Worm (Caenorhabditis elegans) whole organism, young adult: ENCODE measurements around the gene Y58A7A.5.

Experiments used
- B0261.1 ChIP-seq: sonication (generic microtip); optimal IDR thresholded peaks from 2 replicates; lab custom pipeline; 2016; ENCODE audit warnings: mild to moderate bottlenecking, missing genetic modification characterization, moderate library complexity, missing compliant biosample characterization
- C06A6.2 ChIP-seq: fragments of 200-800 bp; sonication (Bioruptor generic); conservative IDR thresholded peaks from 2 replicates; pipeline ENCODE4 v1.3.6; 2022; ENCODE audit warnings: missing genetic modification characterization, missing compliant biosample characterization
- D2030.7 ChIP-seq: fragments of 200-800 bp; sonication (Bioruptor generic); IDR thresholded peaks from 2 replicates; pipeline ENCODE4 v1.3.6; 2022; ENCODE audit warnings: missing genetic modification reagents, missing genetic modification characterization, missing compliant biosample characterization
- F22D6.2 ChIP-seq: sonication (generic microtip); optimal IDR thresholded peaks from 2 replicates; lab custom pipeline; 2016; ENCODE audit warnings: mild to moderate bottlenecking, missing genetic modification characterization, missing compliant biosample characterization
- F33H1.4 ChIP-seq: fragments of 200-800 bp; sonication (Bioruptor generic); IDR thresholded peaks from 2 replicates; pipeline ENCODE4 v1.3.6; 2022; ENCODE audit warnings: missing genetic modification reagents, missing genetic modification characterization, missing compliant biosample characterization
- F55B11.4 ChIP-seq: sonication (generic microtip); optimal IDR thresholded peaks from 2 replicates; lab custom pipeline; 2016; ENCODE audit warnings: missing compliant biosample characterization, missing genetic modification characterization, borderline replicate concordance; ENCODE audit not compliant: insufficient read depth
- F57A8.1 ChIP-seq: fragments of 200-800 bp; sonication (Bioruptor generic); optimal IDR thresholded peaks from 2 replicates; lab custom pipeline; 2018; ENCODE audit warnings: mild to moderate bottlenecking, missing genetic modification characterization, moderate library complexity, missing compliant biosample characterization
- F57C9.4 ChIP-seq: sonication (generic microtip); optimal IDR thresholded peaks from 2 replicates; lab custom pipeline; 2017; ENCODE audit warnings: mild to moderate bottlenecking, missing genetic modification characterization, missing compliant biosample characterization
- K11D2.4 ChIP-seq: fragments of 200-800 bp; sonication (Bioruptor generic); IDR thresholded peaks from 2 replicates; pipeline ENCODE4 v1.3.6; 2022; ENCODE audit warnings: missing genetic modification reagents, missing genetic modification characterization, missing compliant biosample characterization
- T26A5.8 ChIP-seq: sonication (generic microtip); optimal IDR thresholded peaks from 2 replicates; lab custom pipeline; 2016; ENCODE audit warnings: missing genetic modification characterization, missing compliant biosample characterization
- Y79H2A.3 ChIP-seq: fragments of 200-800 bp; sonication (Bioruptor generic); conservative IDR thresholded peaks from 2 replicates; pipeline ENCODE4 v1.3.6; 2022; ENCODE audit warnings: missing genetic modification reagents, missing genetic modification characterization, missing compliant biosample characterization
- ama-1 ChIP-seq, 3 experiments: fragments of 150-350 bp in 1 of 3; sonication (generic microtip) in 2 of 3; optimal IDR thresholded peaks; 2 replicates each; lab custom pipeline; 2014 to 2018; ENCODE audit warnings: missing biosample characterization in 2 of 3, missing genetic modification characterization in 2 of 3, missing genetic modification reagents in 2 of 3
- attf-5 ChIP-seq: fragments of 200-800 bp; sonication (Bioruptor generic); optimal IDR thresholded peaks from 2 replicates; lab custom pipeline; 2018; ENCODE audit warnings: mild to moderate bottlenecking, missing genetic modification characterization, missing compliant biosample characterization
- ccch-3 ChIP-seq: fragments of 200-800 bp; sonication (Bioruptor generic); optimal IDR thresholded peaks from 2 replicates; lab custom pipeline; 2018; ENCODE audit warnings: mild to moderate bottlenecking, missing genetic modification characterization, missing compliant biosample characterization
- ceh-40 ChIP-seq: fragments of 200-800 bp; sonication (Bioruptor generic); IDR thresholded peaks from 2 replicates; pipeline ENCODE4 v1.3.6; 2022; ENCODE audit warnings: missing genetic modification characterization, missing compliant biosample characterization
- ceh-58 ChIP-seq: fragments of 200-800 bp; sonication (Bioruptor generic); IDR thresholded peaks from 2 replicates; pipeline ENCODE4 v1.3.6; 2022; ENCODE audit warnings: missing genetic modification characterization, missing compliant biosample characterization
- ceh-91 ChIP-seq: fragments of 200-800 bp; sonication (Bioruptor generic); IDR thresholded peaks from 2 replicates; pipeline ENCODE4 v1.3.6; 2022; ENCODE audit warnings: missing genetic modification reagents, missing genetic modification characterization, missing compliant biosample characterization
- dox-1 ChIP-seq: fragments of 200-800 bp; sonication (Bioruptor generic); IDR thresholded peaks from 2 replicates; pipeline ENCODE4 v1.3.6; 2022; ENCODE audit warnings: missing genetic modification reagents, missing genetic modification characterization, missing compliant biosample characterization
- egl-18 ChIP-seq: fragments of 200-800 bp; sonication (Bioruptor generic); IDR thresholded peaks from 2 replicates; pipeline ENCODE4 v1.3.6; 2022; ENCODE audit warnings: missing genetic modification reagents, missing genetic modification characterization, missing compliant biosample characterization
- lin-54 ChIP-seq: fragments of 200-800 bp; sonication (Bioruptor generic); optimal IDR thresholded peaks from 2 replicates; lab custom pipeline; 2018; ENCODE audit warnings: mild to moderate bottlenecking, missing genetic modification characterization, missing compliant biosample characterization
- lir-1 ChIP-seq: fragments of 200-800 bp; sonication (Bioruptor generic); conservative IDR thresholded peaks from 2 replicates; pipeline ENCODE4 v1.3.6; 2022; ENCODE audit warnings: missing genetic modification reagents, missing genetic modification characterization, missing compliant biosample characterization
- lsl-1 ChIP-seq: fragments of 200-800 bp; sonication (Bioruptor generic); optimal IDR thresholded peaks from 2 replicates; lab custom pipeline; 2018; ENCODE audit warnings: mild to moderate bottlenecking, missing genetic modification characterization, moderate library complexity, missing compliant biosample characterization
- nhr-80 ChIP-seq: sonication (generic microtip); optimal IDR thresholded peaks from 2 replicates; lab custom pipeline; 2016; ENCODE audit warnings: missing genetic modification characterization, missing compliant biosample characterization
- nhr-90 ChIP-seq: sonication (generic microtip); optimal IDR thresholded peaks from 2 replicates; lab custom pipeline; 2016; ENCODE audit warnings: missing genotype, mild to moderate bottlenecking, missing genetic modification characterization, missing compliant biosample characterization
- repo-1 ChIP-seq: sonication (generic microtip); optimal IDR thresholded peaks from 2 replicates; lab custom pipeline; 2017; ENCODE audit warnings: mild to moderate bottlenecking, missing genetic modification characterization, missing compliant biosample characterization
- somi-1 ChIP-seq: fragments of 200-800 bp; sonication (Bioruptor generic); optimal IDR thresholded peaks from 2 replicates; lab custom pipeline; 2018; ENCODE audit warnings: mild to moderate bottlenecking, missing genetic modification characterization, missing compliant biosample characterization
- tlf-1 ChIP-seq: fragments of 200-800 bp; sonication (Bioruptor generic); optimal IDR thresholded peaks from 2 replicates; lab custom pipeline; 2018; ENCODE audit warnings: mild to moderate bottlenecking, missing genetic modification characterization, missing compliant biosample characterization
- unc-130 ChIP-seq: sonication (generic microtip); optimal IDR thresholded peaks from 2 replicates; lab custom pipeline; 2016; ENCODE audit warnings: missing genetic modification reagents, missing genetic modification characterization, missing compliant biosample characterization
- unc-62 ChIP-seq: fragments of 150-350 bp; optimal IDR thresholded peaks from 2 replicates; lab custom pipeline; 2014; ENCODE audit warnings: missing biosample characterization, missing genetic modification reagents, missing genetic modification characterization
- ztf-18 ChIP-seq: sonication (generic microtip); optimal IDR thresholded peaks from 2 replicates; lab custom pipeline; 2016; ENCODE audit warnings: missing genotype, mild to moderate bottlenecking, missing genetic modification characterization, missing compliant biosample characterization
- ztf-28 ChIP-seq: fragments of 200-800 bp; sonication (Bioruptor generic); IDR thresholded peaks from 2 replicates; pipeline ENCODE4 v1.3.6; 2022; ENCODE audit warnings: missing genetic modification reagents, missing genetic modification characterization, missing compliant biosample characterization

Y58A7A.5 gene

ce11 chrV:5126793-5127192, 40.0 kb upstream of the Y58A7A.5 start, which contains the start of gene F14F9.5:
Gene F14F9.5 (plus strand): TSS chrV:5127093.
- no peak for TF ChIP-seq dox-1 (GFP tag; lab: Robert Waterston, UW)
- TF ChIP-seq ceh-91 (GFP tag; lab: Robert Waterston, UW): no peak
- TF ChIP-seq egl-18 (GFP tag; lab: Robert Waterston, UW): no peak
- TF ChIP-seq F55B11.4: no peak
- TF ChIP-seq unc-130 (GFP tag; lab: Kevin White, UChicago): no peak
- TF ChIP-seq D2030.7: no peak
- TF ChIP-seq F57A8.1 (GFP tag; lab: Kevin White, UChicago): no peak
- TF ChIP-seq, all 124 proteins: peak for 0

- TF ChIP-seq nhr-80 (peak; percentile 24), F22D6.2 (tag; lab: Kevin White, UChicago) (no peak)
Observed at ce11 chrV:5119679-5120078, 32.9 kb upstream of the Y58A7A.5 start, which contains the start of gene sid-1. Gene sid-1 (plus strand): TSS chrV:5119970.

ce11 chrV:5119109-5119508, 32.3 kb upstream of the Y58A7A.5 start, which contains the start of gene C04F5.9:
Gene C04F5.9 (minus strand): TSS chrV:5119209.
- TF ChIP-seq ztf-18 (no peak), unc-62 (GFP tag; lab: Kevin White, UChicago) (no peak), somi-1 (no peak), lir-1 (GFP tag; lab: Robert Waterston, UW) (no peak), ccch-3 (GFP tag; lab: Kevin White, UChicago) (no peak), T26A5.8 (tag; lab: Kevin White, UChicago) (no peak), ztf-28 (no peak), ceh-91 (GFP tag; lab: Robert Waterston, UW) (no peak)
- TF ChIP-seq, all 124 proteins: peak for 0

ce11 chrV:5113654-5114053, 26.9 kb upstream of the Y58A7A.5 start, which contains the start of gene C04F5.8:
Gene C04F5.8 (minus strand): TSS chrV:5113754.
- TF ChIP-seq lsl-1 (GFP tag; lab: Kevin White, UChicago) (peak; percentile 38), F33H1.4 (GFP tag; lab: Robert Waterston, UW) (no peak)

ce11 chrV:5110684-5111083, 23.9 kb upstream of the Y58A7A.5 start, which contains the start of gene ugt-63:
Gene ugt-63 (minus strand): TSS chrV:5110772.
- TF ChIP-seq ceh-40 (GFP tag; lab: Robert Waterston, UW) (no peak), ceh-58 (GFP tag; lab: Robert Waterston, UW) (0 out of 2 replicates have a peak, but pooled peaks have one; percentile 18)

- TF ChIP-seq Y79H2A.3 (GFP tag; lab: Robert Waterston, UW) (no peak), nhr-90 (tag; lab: Kevin White, UChicago) (no peak), repo-1 (tag; lab: Kevin White, UChicago) (no peak), ceh-58 (GFP tag; lab: Robert Waterston, UW) (no peak)
Observed at ce11 chrV:5107816-5108215, 21.0 kb upstream of the Y58A7A.5 start, which contains the start of gene srab-3. Gene srab-3 (minus strand): TSS chrV:5107916.

ce11 chrV:5104934-5105333, 18.2 kb upstream of the Y58A7A.5 start, which contains the start of gene srab-2:
Gene srab-2 (minus strand): TSS chrV:5105034.
- TF ChIP-seq K11D2.4 (GFP tag; lab: Robert Waterston, UW): no peak
- no peak for TF ChIP-seq unc-62 (GFP tag; lab: Kevin White, UChicago)
- no peak for TF ChIP-seq ama-1 (optimal IDR thresholded peaks at IDR 0.05; lab: Kevin White, UChicago)
- no peak for TF ChIP-seq ama-1 (GFP tag; optimal IDR thresholded peaks at IDR 0.05; lab: Kevin White, UChicago)
- no peak for TF ChIP-seq tlf-1 (GFP tag; lab: Kevin White, UChicago)
- TF ChIP-seq C06A6.2: no peak
- no peak for TF ChIP-seq B0261.1
- TF ChIP-seq F57C9.4 (tag; lab: Kevin White, UChicago): no peak
- TF ChIP-seq lin-54: no peak
- no peak for TF ChIP-seq attf-5
